Fruit fly (Drosophila melanogaster) whole organism, embryonic: ENCODE measurements around the gene CG31141.

Source experiments
- ATbp ChIP-seq: fragments of 200-800 bp; sonication (Bioruptor generic); optimal IDR thresholded peaks from 2 replicates; lab custom pipeline; 2017; ENCODE audit warnings: missing biosample characterization, mild to moderate bottlenecking, missing genetic modification characterization, missing genetic modification reagents
- Atf3 ChIP-seq: fragments of 200-800 bp; sonication (Bioruptor generic); optimal IDR thresholded peaks from 3 replicates; lab custom pipeline; 2016; ENCODE audit warnings: missing biosample characterization, missing genetic modification characterization
- Blimp-1 ChIP-seq: fragments of 200-800 bp; sonication (Bioruptor generic); optimal IDR thresholded peaks from 3 replicates; lab custom pipeline; 2018; ENCODE audit warnings: missing biosample characterization, missing genetic modification characterization, mild to moderate bottlenecking, moderate library complexity, missing genetic modification reagents
- CG11398 ChIP-seq: fragments of 200-800 bp; sonication (Bioruptor generic); optimal IDR thresholded peaks from 2 replicates; lab custom pipeline; 2016; ENCODE audit warnings: missing biosample characterization, missing genetic modification characterization
- CG11456 ChIP-seq: fragments of 200-800 bp; sonication (Bioruptor generic); IDR thresholded peaks from 3 replicates; pipeline ENCODE4 v1.3.6; 2022; ENCODE audit warnings: missing biosample characterization, missing genetic modification characterization
- CG11504 ChIP-seq: fragments of 200-800 bp; sonication (Bioruptor generic); optimal IDR thresholded peaks from 3 replicates; lab custom pipeline; 2019; ENCODE audit warnings: missing biosample characterization, mild to moderate bottlenecking, missing genetic modification characterization, moderate library complexity
- CG12659 ChIP-seq: fragments of 200-800 bp; sonication (Bioruptor generic); optimal IDR thresholded peaks from 3 replicates; lab custom pipeline; 2017; ENCODE audit warnings: mild to moderate bottlenecking, missing biosample characterization, missing genetic modification reagents, missing genetic modification characterization
- CG13123 ChIP-seq: fragments of 200-800 bp; sonication (Bioruptor generic); optimal IDR thresholded peaks from 2 replicates; lab custom pipeline; 2016; ENCODE audit warnings: missing biosample characterization, missing genetic modification characterization
- CG13775 ChIP-seq: fragments of 200-800 bp; sonication (Bioruptor generic); optimal IDR thresholded peaks from 3 replicates; lab custom pipeline; 2017; ENCODE audit warnings: missing biosample characterization, mild to moderate bottlenecking, missing genetic modification characterization
- CG15269 ChIP-seq: fragments of 200-800 bp; sonication (Bioruptor generic); optimal IDR thresholded peaks from 2 replicates; lab custom pipeline; 2018; ENCODE audit warnings: missing biosample characterization, mild to moderate bottlenecking, missing genetic modification characterization, moderate library complexity
- CG15696 ChIP-seq: fragments of 200-800 bp; sonication (Bioruptor generic); optimal IDR thresholded peaks from 2 replicates; lab custom pipeline; 2019; ENCODE audit warnings: missing biosample characterization, mild to moderate bottlenecking, missing genetic modification characterization, moderate library complexity
- CG1603 ChIP-seq: fragments of 200-800 bp; sonication (Bioruptor generic); optimal IDR thresholded peaks from 2 replicates; lab custom pipeline; 2019; ENCODE audit warnings: missing biosample characterization, mild to moderate bottlenecking, missing genetic modification characterization, moderate library complexity
- CG17385 ChIP-seq: fragments of 200-800 bp; sonication (Bioruptor generic); optimal IDR thresholded peaks from 3 replicates; lab custom pipeline; 2018; ENCODE audit warnings: missing biosample characterization, mild to moderate bottlenecking, missing genetic modification characterization
- CG18599 ChIP-seq: fragments of 200-800 bp; sonication (Bioruptor generic); optimal IDR thresholded peaks from 3 replicates; lab custom pipeline; 2017; ENCODE audit warnings: missing biosample characterization, missing genetic modification characterization, mild to moderate bottlenecking, moderate library complexity, missing genetic modification reagents
- CG18764 ChIP-seq: fragments of 200-800 bp; sonication (Bioruptor generic); optimal IDR thresholded peaks from 3 replicates; lab custom pipeline; 2016; ENCODE audit warnings: missing biosample characterization, missing genetic modification characterization
- CG2116 ChIP-seq: fragments of 200-800 bp; sonication (Bioruptor generic); optimal IDR thresholded peaks from 3 replicates; lab custom pipeline; 2018; ENCODE audit warnings: missing biosample characterization, mild to moderate bottlenecking, missing genetic modification characterization
- CG3065 ChIP-seq: fragments of 200-800 bp; sonication (Bioruptor generic); optimal IDR thresholded peaks from 2 replicates; lab custom pipeline; 2016; ENCODE audit warnings: missing biosample characterization, missing genetic modification characterization
- CG31441 ChIP-seq: fragments of 200-800 bp; sonication (Bioruptor generic); IDR thresholded peaks from 2 replicates; pipeline ENCODE4 v1.3.6; 2022; ENCODE audit warnings: missing biosample characterization, missing genetic modification characterization
- CG3163 ChIP-seq: fragments of 200-800 bp; sonication (Bioruptor generic); optimal IDR thresholded peaks from 3 replicates; lab custom pipeline; 2016; ENCODE audit warnings: missing biosample characterization, missing genetic modification characterization
- CG32532 ChIP-seq: fragments of 200-800 bp; sonication (Bioruptor generic); IDR thresholded peaks from 2 replicates; pipeline ENCODE4 v1.3.6; 2022; ENCODE audit warnings: missing biosample characterization, missing genetic modification characterization
- CG3281 ChIP-seq: fragments of 200-800 bp; sonication (Bioruptor generic); optimal IDR thresholded peaks from 3 replicates; lab custom pipeline; 2017; ENCODE audit warnings: missing biosample characterization, mild to moderate bottlenecking, missing genetic modification characterization
- CG4360 ChIP-seq: fragments of 200-800 bp; sonication (Bioruptor generic); IDR thresholded peaks from 2 replicates; pipeline ENCODE4 v1.3.6; 2022; ENCODE audit warnings: missing biosample characterization, missing genetic modification characterization
- CG4854 ChIP-seq: fragments of 200-800 bp; sonication (Bioruptor generic); optimal IDR thresholded peaks from 2 replicates; lab custom pipeline; 2016; ENCODE audit warnings: missing biosample characterization, missing genetic modification characterization, inconsistent platforms
- CG6272 ChIP-seq: fragments of 200-800 bp; sonication (Bioruptor generic); IDR thresholded peaks from 2 replicates; pipeline ENCODE4 v1.3.6; 2022; ENCODE audit warnings: missing biosample characterization, missing genetic modification characterization
- CG6765 ChIP-seq: fragments of 200-800 bp; sonication (Bioruptor generic); optimal IDR thresholded peaks from 3 replicates; lab custom pipeline; 2017; ENCODE audit warnings: missing biosample characterization, mild to moderate bottlenecking, missing genetic modification characterization
- CG6813 ChIP-seq: fragments of 200-800 bp; sonication (Bioruptor generic); optimal IDR thresholded peaks from 2 replicates; lab custom pipeline; 2017; ENCODE audit warnings: missing biosample characterization, missing genetic modification characterization, mild to moderate bottlenecking, moderate library complexity, missing genetic modification reagents
- CG9727 ChIP-seq: fragments of 200-800 bp; sonication (Bioruptor generic); optimal IDR thresholded peaks from 3 replicates; lab custom pipeline; 2017; ENCODE audit warnings: missing biosample characterization, mild to moderate bottlenecking, missing genetic modification characterization
- CG9876 ChIP-seq: fragments of 200-800 bp; sonication (Bioruptor generic); optimal IDR thresholded peaks from 2 replicates; lab custom pipeline; 2016; ENCODE audit warnings: missing biosample characterization, missing genetic modification characterization
- CTCF ChIP-seq: fragments of 200-800 bp; sonication (Bioruptor generic); optimal IDR thresholded peaks from 2 replicates; lab custom pipeline; 2017; ENCODE audit warnings: missing biosample characterization, mild to moderate bottlenecking, missing genetic modification characterization, moderate library complexity
- D ChIP-seq, 2 experiments: fragments of 200-800 bp in 1 of 2; fragments of >200 bp in 1 of 2; sonication (Bioruptor generic) in 1 of 2; optimal IDR thresholded peaks; 2 replicates in 1 of 2; 3 replicates in 1 of 2; lab custom pipeline; 2017; ENCODE audit warnings: mild to moderate bottlenecking in 1 of 2, missing biosample characterization in 1 of 2, missing genetic modification characterization in 1 of 2, missing genetic modification reagents in 1 of 2
- Dek ChIP-seq: fragments of 200-800 bp; sonication (Bioruptor generic); optimal IDR thresholded peaks from 3 replicates; lab custom pipeline; 2019; ENCODE audit warnings: missing biosample characterization, mild to moderate bottlenecking, missing genetic modification characterization, moderate library complexity
- Drgx ChIP-seq: fragments of 200-800 bp; sonication (Bioruptor generic); IDR thresholded peaks from 2 replicates; pipeline ENCODE4 v1.3.6; 2022; ENCODE audit warnings: missing biosample characterization, missing genetic modification characterization
- HmgZ ChIP-seq: fragments of 200-800 bp; sonication (Bioruptor generic); optimal IDR thresholded peaks from 2 replicates; lab custom pipeline; 2018; ENCODE audit warnings: missing biosample characterization, mild to moderate bottlenecking, missing genetic modification characterization
- Hr3 ChIP-seq: fragments of 200-800 bp; sonication (Bioruptor generic); optimal IDR thresholded peaks from 3 replicates; lab custom pipeline; 2016; ENCODE audit warnings: missing biosample characterization, missing genetic modification characterization
- Mad ChIP-seq: fragments of 200-800 bp; sonication (Bioruptor generic); optimal IDR thresholded peaks from 2 replicates; lab custom pipeline; 2016; ENCODE audit warnings: missing biosample characterization, missing genetic modification characterization
- Meics ChIP-seq: fragments of 200-800 bp; sonication (Bioruptor generic); optimal IDR thresholded peaks from 2 replicates; lab custom pipeline; 2017; ENCODE audit warnings: missing biosample characterization, mild to moderate bottlenecking, missing genetic modification characterization
- NC2β ChIP-seq: fragments of 200-800 bp; sonication (Bioruptor generic); optimal IDR thresholded peaks from 2 replicates; lab custom pipeline; 2016; ENCODE audit warnings: missing biosample characterization, missing genetic modification characterization
- chn ChIP-seq: fragments of 200-800 bp; sonication (Bioruptor generic); optimal IDR thresholded peaks from 2 replicates; lab custom pipeline; 2016; ENCODE audit warnings: missing biosample characterization, missing genetic modification characterization
- danr ChIP-seq: fragments of 200-800 bp; sonication (Bioruptor generic); IDR thresholded peaks from 2 replicates; pipeline ENCODE4 v1.3.6; 2022; ENCODE audit warnings: missing biosample characterization, missing genetic modification characterization
- disco-r ChIP-seq: fragments of 200-800 bp; sonication (Bioruptor generic); optimal IDR thresholded peaks from 2 replicates; lab custom pipeline; 2016; ENCODE audit warnings: missing biosample characterization, missing genetic modification characterization
- dysf ChIP-seq: fragments of 200-800 bp; sonication (Bioruptor generic); IDR thresholded peaks from 3 replicates; pipeline ENCODE4 v1.3.6; 2022; ENCODE audit warnings: missing biosample characterization, missing genetic modification characterization
- fu2 ChIP-seq: fragments of 200-800 bp; sonication (Bioruptor generic); optimal IDR thresholded peaks from 2 replicates; lab custom pipeline; 2016; ENCODE audit warnings: missing biosample characterization, missing genetic modification characterization
- gfzf ChIP-seq: fragments of 200-800 bp; sonication (Bioruptor generic); optimal IDR thresholded peaks from 2 replicates; lab custom pipeline; 2016; ENCODE audit warnings: missing biosample characterization, mild to moderate bottlenecking, missing genetic modification characterization, moderate library complexity
- lilli ChIP-seq: fragments of 200-800 bp; sonication (Bioruptor generic); optimal IDR thresholded peaks from 3 replicates; lab custom pipeline; 2016; ENCODE audit warnings: missing biosample characterization, missing genetic modification characterization
- lola ChIP-seq, 3 experiments: fragments of >200 bp in 2 of 3; fragments of 200-800 bp in 1 of 3; sonication (Bioruptor generic) in 1 of 3; optimal IDR thresholded peaks; 2 replicates each; lab custom pipeline; 2017 to 2019; ENCODE audit warnings: missing biosample characterization in 3 of 3, missing genetic modification characterization in 3 of 3, mild to moderate bottlenecking in 1 of 3, moderate library complexity in 1 of 3
- mam ChIP-seq: fragments of 200-800 bp; sonication (Bioruptor generic); optimal IDR thresholded peaks from 3 replicates; lab custom pipeline; 2016; ENCODE audit warnings: missing biosample characterization, missing genetic modification characterization
- salm ChIP-seq: fragments of 200-800 bp; sonication (Bioruptor generic); optimal IDR thresholded peaks from 2 replicates; lab custom pipeline; 2018; ENCODE audit warnings: missing biosample characterization, mild to moderate bottlenecking, missing genetic modification characterization
- sc ChIP-seq, 3 experiments: fragments of >200 bp in 2 of 3; fragments of 200-800 bp in 1 of 3; sonication (Bioruptor generic) in 1 of 3; optimal IDR thresholded peaks; 2 replicates in 2 of 3; 3 replicates in 1 of 3; lab custom pipeline; 2017; ENCODE audit warnings: mild to moderate bottlenecking in 1 of 3, missing biosample characterization in 1 of 3, missing genetic modification characterization in 1 of 3, missing genetic modification reagents in 1 of 3
- sd ChIP-seq: fragments of 200-800 bp; sonication (Bioruptor generic); optimal IDR thresholded peaks from 3 replicates; lab custom pipeline; 2018; ENCODE audit warnings: missing biosample characterization, mild to moderate bottlenecking, missing genetic modification characterization, moderate library complexity
- unpg ChIP-seq: fragments of 200-800 bp; sonication (Bioruptor generic); optimal IDR thresholded peaks from 3 replicates; lab custom pipeline; 2018; ENCODE audit warnings: missing biosample characterization, mild to moderate bottlenecking, missing genetic modification characterization, moderate library complexity

The CG31141 gene

DNA sequence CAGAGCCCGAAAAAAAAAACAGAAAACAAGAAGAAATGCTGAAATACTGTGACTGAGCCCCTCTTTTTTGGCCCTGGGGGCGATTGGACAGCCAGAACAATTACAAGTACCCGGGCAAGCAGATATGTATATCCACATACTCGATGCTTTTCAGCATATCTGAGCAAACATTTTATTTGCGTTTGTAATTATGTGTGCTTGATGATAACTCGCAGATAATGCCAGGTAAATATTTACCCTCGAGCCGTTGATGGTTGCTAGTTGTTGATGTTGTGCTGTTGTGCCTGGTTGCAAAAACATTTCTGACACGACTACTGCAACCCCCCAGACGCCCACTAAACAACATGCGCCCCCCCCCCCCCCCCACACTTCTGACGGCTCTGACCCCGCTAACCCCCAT is 3.7 kb upstream of the CG31141 start (continued):
- TF ChIP-seq Atf3 (GFP tag; lab: Kevin White, UChicago) (no peak), CG13775 (GFP tag; lab: Kevin White, UChicago) (peak; percentile 3), Dek (tag; lab: Kevin White, UChicago) (no peak), CG31441 (GFP tag; lab: Robert Waterston, UW) (peak; percentile 48; the same call in 1 of the 2 replicates), CG11456 (GFP tag; lab: Robert Waterston, UW) (0 out of 3 replicates have a peak, but pooled peaks have one; percentile 33), CG6272 (GFP tag; lab: Robert Waterston, UW) (no peak), CG3163 (GFP tag; lab: Kevin White, UChicago) (no peak), CG2116 (GFP tag; lab: Kevin White, UChicago) (no peak), danr (GFP tag; lab: Robert Waterston, UW) (no peak), HmgZ (tag; lab: Kevin White, UChicago) (peak; percentile 43), CG13123 (GFP tag; lab: Kevin White, UChicago) (peak; percentile 8), CG17385 (GFP tag; lab: Kevin White, UChicago) (peak; percentile 61), CG18599 (GFP tag; lab: Kevin White, UChicago) (peak; percentile 74), ATbp (GFP tag; lab: Kevin White, UChicago) (peak; percentile 85), mam (GFP tag; lab: Kevin White, UChicago) (no peak), fu2 (GFP tag; lab: Kevin White, UChicago) (no peak), sc (optimal IDR thresholded peaks at IDR 0.05; lab: Kevin White, UChicago) (no peak), sc (GFP tag; optimal IDR thresholded peaks at IDR 0.05; lab: Kevin White, UChicago) (no peak), unpg (GFP tag; lab: Kevin White, UChicago) (peak; percentile 55), Blimp-1 (peak; percentile 39), disco-r (no peak), lilli (no peak), CG9876 (GFP tag; lab: Kevin White, UChicago) (no peak), D (optimal IDR thresholded peaks at IDR 0.05; lab: Kevin White, UChicago) (no peak), D (GFP tag; optimal IDR thresholded peaks at IDR 0.05; lab: Kevin White, UChicago) (no peak), Hr3 (no peak), CG32532 (GFP tag; lab: Robert Waterston, UW) (no peak), Drgx (no peak), CG6765 (GFP tag; lab: Kevin White, UChicago) (peak; percentile 75), CG1603 (tag; lab: Kevin White, UChicago) (peak; percentile 34), lola (GFP tag; optimal IDR thresholded peaks at IDR 0.05; lab: Kevin White, UChicago) (no peak), CTCF (GFP tag; lab: Kevin White, UChicago) (peak; percentile 39), gfzf (GFP tag; lab: Kevin White, UChicago) (no peak), sd (peak; percentile 23), NC2β (GFP tag; lab: Kevin White, UChicago) (no peak), CG15696 (tag; lab: Kevin White, UChicago) (peak; percentile 29), dysf (peak; percentile 24; the same call in 1 of the 3 replicates), CG9727 (GFP tag; lab: Kevin White, UChicago) (peak; percentile 48), CG18764 (GFP tag; lab: Kevin White, UChicago) (no peak), CG15269 (tag; lab: Kevin White, UChicago) (peak; percentile 50), Mad (GFP tag; lab: Kevin White, UChicago) (no peak), CG3065 (GFP tag; lab: Kevin White, UChicago) (no peak), CG12659 (peak; percentile 38), CG11504 (tag; lab: Kevin White, UChicago) (peak; percentile 25), CG6813 (GFP tag; lab: Kevin White, UChicago) (peak; percentile 80), Meics (GFP tag; lab: Kevin White, UChicago) (peak; percentile 61), CG4360 (GFP tag; lab: Robert Waterston, UW) (peak; percentile 15; the same call in 1 of the 2 replicates), CG11398 (no peak), chn (GFP tag; lab: Kevin White, UChicago) (no peak), CG4854 (no peak), salm (tag; lab: Kevin White, UChicago) (peak; percentile 70), CG3281 (GFP tag; lab: Kevin White, UChicago) (peak; percentile 72)
